Worm (Caenorhabditis elegans): ENCODE data around the gene srlf-35.

srlf-35 gene

DNA sequence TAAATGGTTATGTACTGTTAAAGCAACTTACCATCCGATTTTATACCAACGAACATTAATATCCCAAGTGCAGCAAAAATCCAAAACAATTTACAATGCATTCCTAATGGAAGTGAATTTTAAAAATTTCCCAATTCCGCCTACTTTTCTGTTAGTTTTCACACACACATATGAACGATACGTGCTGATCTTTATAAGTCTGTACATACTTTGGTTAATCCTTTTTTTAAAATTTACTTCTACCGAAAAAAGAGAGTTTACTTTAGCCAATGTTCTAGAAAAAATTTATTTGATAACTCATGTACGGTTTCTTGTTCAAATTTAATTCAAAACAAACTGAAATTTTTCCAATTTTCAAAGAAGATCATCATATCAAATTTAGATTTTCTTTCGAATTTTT, 21.2 kb downstream of the srlf-35 start, which contains the start of gene R11G11.16:
Gene R11G11.16, minus strand, starts transcription at position 101 of the 400 bp plus-strand sequence.
- no peak for TF ChIP-seq ZK546.5 (tag; optimal IDR thresholded peaks at IDR 0.05)
- no peak for TF ChIP-seq madf-9 (GFP tag; conservative IDR thresholded peaks at IDR 0.05)
- no peak for TF ChIP-seq spr-3 (GFP tag; optimal IDR thresholded peaks at IDR 0.05)
- no peak for TF ChIP-seq unc-62 (GFP tag; optimal IDR thresholded peaks at IDR 0.05 in 1 of 2)
- no peak for TF ChIP-seq unc-62 (tag; optimal IDR thresholded peaks at IDR 0.05)
- no peak for TF ChIP-seq nhr-11 (tag; optimal IDR thresholded peaks at IDR 0.05)
- TF ChIP-seq mep-1 (tag; optimal IDR thresholded peaks at IDR 0.05): no peak
- TF ChIP-seq Y105C5A.15 (GFP tag; IDR thresholded peaks at IDR 0.05): no peak
- TF ChIP-seq mxl-2 (GFP tag; conservative IDR thresholded peaks at IDR 0.05): no peak
- TF ChIP-seq lin-13 (GFP tag; optimal IDR thresholded peaks at IDR 0.05): no peak
- TF ChIP-seq lsy-2 (tag; optimal IDR thresholded peaks at IDR 0.05): no peak
- TF ChIP-seq hif-1 (tag; optimal IDR thresholded peaks at IDR 0.05): no peak
- no peak for TF ChIP-seq hlh-11 (tag; optimal IDR thresholded peaks at IDR 0.05)
- no peak for TF ChIP-seq daf-8 (GFP tag; IDR thresholded peaks at IDR 0.05)
- no peak for TF ChIP-seq nhr-42 (GFP tag; IDR thresholded peaks at IDR 0.05)
- no peak for TF ChIP-seq zip-2 (tag; optimal IDR thresholded peaks at IDR 0.05)
- TF ChIP-seq skn-1 (tag; optimal IDR thresholded peaks at IDR 0.05): no peak
- TF ChIP-seq ceh-28 (tag; optimal IDR thresholded peaks at IDR 0.05): no peak
- TF ChIP-seq R02D3.7 (tag; optimal IDR thresholded peaks at IDR 0.05): no peak

- TF ChIP-seq spr-1 (tag; optimal IDR thresholded peaks at IDR 0.05) (no peak), dmd-8 (GFP tag; IDR thresholded peaks at IDR 0.05) (no peak)
These were observed 23.8 kb downstream of the srlf-35 start, which contains the start of gene srw-108 for ce11 chrV:527602-528001. Gene srw-108 (plus strand): TSS chrV:527902.

DNA sequence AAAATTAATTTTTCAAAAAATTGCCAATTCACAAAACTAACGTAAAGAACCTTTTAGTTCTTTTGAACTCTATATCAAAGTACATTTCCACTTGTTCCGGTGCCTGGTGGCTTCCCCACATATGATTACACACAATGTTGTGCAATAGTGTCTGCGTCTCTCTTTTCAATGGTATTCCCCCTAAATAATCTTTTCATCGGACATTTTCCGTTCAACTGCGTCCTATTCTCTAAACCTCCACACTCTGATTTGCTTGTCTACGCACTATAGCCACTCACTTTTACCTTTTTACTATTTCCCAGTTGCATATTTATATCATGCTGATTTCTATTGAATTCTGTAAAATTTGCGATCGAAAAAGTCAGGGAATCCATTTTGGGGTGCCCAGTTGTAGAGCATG, 28.2 kb downstream of the srlf-35 start, which contains the start of gene nhr-58:
Gene nhr-58, plus strand, starts transcription at position 214 of the 400 bp plus-strand sequence.
- TF ChIP-seq F26F4.8 (GFP tag; conservative IDR thresholded peaks at IDR 0.05) (no peak), T26A8.4 (GFP tag; IDR thresholded peaks at IDR 0.05) (no peak), madf-5 (GFP tag; IDR thresholded peaks at IDR 0.05) (no peak), dmd-9 (GFP tag; IDR thresholded peaks at IDR 0.05) (no peak), hif-1 (tag; optimal IDR thresholded peaks at IDR 0.05) (peak in 1 of 2 experiments; percentile 42), zfp-2 (tag; optimal IDR thresholded peaks at IDR 0.05) (no peak), daf-12 (tag; optimal IDR thresholded peaks at IDR 0.05) (no peak), ZK546.5 (tag; optimal IDR thresholded peaks at IDR 0.05) (no peak), lir-3 (tag; optimal IDR thresholded peaks at IDR 0.05) (no peak), snpc-1.2 (GFP tag; IDR thresholded peaks at IDR 0.05) (no peak), spr-1 (tag; optimal IDR thresholded peaks at IDR 0.05) (no peak), ZK337.2 (GFP tag; IDR thresholded peaks at IDR 0.05) (no peak), lim-7 (GFP tag; IDR thresholded peaks at IDR 0.05) (no peak), egl-27 (tag; optimal IDR thresholded peaks at IDR 0.05) (no peak), skn-1 (tag; optimal IDR thresholded peaks at IDR 0.05) (no peak), sdz-12 (GFP tag; optimal IDR thresholded peaks at IDR 0.05) (no peak), F44E2.7 (GFP tag; IDR thresholded peaks at IDR 0.05) (no peak), dmd-8 (GFP tag; IDR thresholded peaks at IDR 0.05) (no peak), daf-19 (GFP tag; conservative IDR thresholded peaks at IDR 0.05) (no peak), aha-1 (tag) (no peak), unc-39 (tag; optimal IDR thresholded peaks at IDR 0.05) (no peak), ceh-32 (tag; optimal IDR thresholded peaks at IDR 0.05; ENCODE audit: poor library complexity) (no peak), zip-11 (GFP tag; IDR thresholded peaks at IDR 0.05) (no peak), nhr-42 (GFP tag; IDR thresholded peaks at IDR 0.05) (no peak), F10B5.3 (tag; optimal IDR thresholded peaks at IDR 0.05) (no peak), rbr-2 (tag; optimal IDR thresholded peaks at IDR 0.05) (peak; percentile 4), ctbp-1 (GFP tag; IDR thresholded peaks at IDR 0.05) (no peak), D1046.2 (GFP tag; IDR thresholded peaks at IDR 0.05) (no peak), nhr-28 (tag; optimal IDR thresholded peaks at IDR 0.05) (peak; percentile 98), gei-8 (GFP tag; optimal IDR thresholded peaks at IDR 0.05) (no peak), lin-38 (GFP tag; IDR thresholded peaks at IDR 0.05) (no peak), hlh-30 (tag; optimal IDR thresholded peaks at IDR 0.05; ENCODE audit: insufficient read depth) (peak; percentile 79), mep-1 (tag; optimal IDR thresholded peaks at IDR 0.05) (no peak), unc-130 (GFP tag; optimal IDR thresholded peaks at IDR 0.05) (no peak), pqm-1 (tag; optimal IDR thresholded peaks at IDR 0.05) (peak; percentile 76), zfp-3 (GFP tag; conservative IDR thresholded peaks at IDR 0.05) (no peak)
